Worm (Caenorhabditis elegans) whole organism, midembryonic: ENCODE data around the gene rec-8.

Experiments used
- flt-1 ChIP-seq: fragments of 200-800 bp; sonication (Bioruptor generic); IDR thresholded peaks from 2 replicates; pipeline ENCODE4 v1.3.6; 2022; ENCODE audit warnings: missing genetic modification characterization, missing compliant biosample characterization
- tab-1 ChIP-seq: fragments of 200-800 bp; sonication (Bioruptor generic); IDR thresholded peaks from 2 replicates; pipeline ENCODE4 v1.3.6; 2022; ENCODE audit warnings: missing genetic modification characterization, missing compliant biosample characterization
- ztf-23 ChIP-seq: fragments of 200-800 bp; sonication (Bioruptor generic); IDR thresholded peaks from 2 replicates; pipeline ENCODE4 v1.3.6; 2022; ENCODE audit warnings: missing genetic modification reagents, missing genetic modification characterization, missing compliant biosample characterization

- TF ChIP-seq tab-1 (GFP tag; lab: Robert Waterston, UW) (no peak), ztf-23 (no peak), flt-1 (GFP tag; lab: Robert Waterston, UW) (no peak)
Measured at ce11 chrIV:13356005-13356404, 3.0 kb upstream of the rec-8 start.
